Worm (Caenorhabditis elegans) whole organism, L4 larva: ENCODE measurements around the gene zag-1.
A peak's percentile ranks its signal among the peaks of the same experiment; 100 is the strongest.

Source experiments
- ZK546.5 ChIP-seq, 2 experiments: sonication (generic microtip); optimal IDR thresholded peaks; 2 replicates each; lab custom pipeline; 2017; ENCODE audit warnings: missing biosample characterization in 2 of 2, missing genetic modification characterization in 2 of 2
- mdl-1 ChIP-seq, 2 experiments: fragments of 150-350 bp in 1 of 2; sonication (generic microtip) in 1 of 2; optimal IDR thresholded peaks; 2 replicates each; lab custom pipeline; 2014 to 2017; ENCODE audit warnings: missing biosample characterization in 2 of 2, missing genetic modification characterization in 2 of 2
- nhr-237 ChIP-seq: sonication (generic microtip); optimal IDR thresholded peaks from 2 replicates; lab custom pipeline; 2017; ENCODE audit warnings: missing biosample characterization, missing genetic modification characterization
- nhr-42 ChIP-seq: fragments of 200-800 bp; sonication (Bioruptor generic); IDR thresholded peaks from 2 replicates; pipeline ENCODE4 v1.3.6; 2022; ENCODE audit warnings: missing genetic modification characterization, missing compliant biosample characterization
- pha-4 ChIP-seq, 2 experiments: fragments of 150-350 bp in 1 of 2; fragments of 200-800 bp in 1 of 2; sonication (Bioruptor generic) in 1 of 2; IDR thresholded peaks in 1 of 2; optimal IDR thresholded peaks in 1 of 2; 2 replicates each; pipeline versions ENCODE4 v1.3.6 to Lab custom; 2014 to 2022; ENCODE audit warnings: missing genetic modification characterization in 2 of 2, missing genetic modification reagents in 2 of 2, missing biosample characterization in 1 of 2, missing compliant biosample characterization in 1 of 2
- rbr-2 ChIP-seq: sonication (generic microtip); optimal IDR thresholded peaks from 2 replicates; lab custom pipeline; 2016; ENCODE audit warnings: missing genotype, missing genetic modification characterization, missing compliant biosample characterization
- snpc-4 ChIP-seq: fragments of 150-350 bp; optimal IDR thresholded peaks from 2 replicates; lab custom pipeline; 2014; ENCODE audit warnings: missing biosample characterization, missing genetic modification characterization
- unc-39 ChIP-seq: sonication (generic microtip); optimal IDR thresholded peaks from 2 replicates; lab custom pipeline; 2017; ENCODE audit warnings: missing biosample characterization, missing genetic modification characterization
- unc-62 ChIP-seq, 3 experiments: fragments of 150-350 bp in 1 of 3; sonication (generic microtip); optimal IDR thresholded peaks in 2 of 3; peaks in 1 of 3; 1 replicate in 1 of 3; 2 replicates in 2 of 3; lab custom pipeline; 2014 to 2017; ENCODE audit warnings: missing biosample characterization in 3 of 3, missing genetic modification characterization in 3 of 3, missing genetic modification reagents in 3 of 3, missing genotype in 1 of 3
- zfp-3 ChIP-seq: fragments of 200-800 bp; sonication (Bioruptor generic); conservative IDR thresholded peaks from 2 replicates; pipeline ENCODE4 v1.3.6; 2022; ENCODE audit warnings: missing genetic modification reagents, missing genetic modification characterization, missing compliant biosample characterization

DNA sequence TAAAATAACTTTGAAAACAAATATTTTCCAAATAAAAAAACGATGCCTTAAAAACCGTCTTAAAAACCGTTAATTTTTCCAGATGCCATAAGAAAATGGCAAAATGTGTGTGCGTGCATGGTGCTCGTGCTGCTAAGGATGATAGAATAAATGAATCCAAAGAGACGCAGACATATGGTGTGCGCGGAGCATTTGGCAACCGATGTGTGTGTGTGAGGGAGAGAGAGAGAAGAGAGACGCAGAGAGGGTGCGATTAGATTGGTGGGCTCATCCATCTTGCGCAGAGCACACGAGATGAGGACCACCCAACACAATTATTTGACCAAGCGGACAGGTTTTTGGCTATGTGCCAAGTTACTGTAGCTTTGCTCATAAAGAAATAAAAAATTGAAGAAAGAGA lies 30.9 kb upstream of the zag-1 start:
- TF ChIP-seq ZK546.5 (tag; optimal IDR thresholded peaks at IDR 0.05; lab: Kevin White, UChicago) (no peak), nhr-42 (GFP tag; lab: Robert Waterston, UW) (no peak), zfp-3 (no peak), nhr-237 (tag; lab: Kevin White, UChicago) (no peak), snpc-4 (no peak), unc-62 (GFP tag; optimal IDR thresholded peaks at IDR 0.05 in 1 of 2; lab: Kevin White, UChicago) (peak in 1 of 2 experiments; percentile 87), unc-62 (tag; optimal IDR thresholded peaks at IDR 0.05; lab: Kevin White, UChicago) (no peak), rbr-2 (tag; lab: Kevin White, UChicago) (peak; percentile 22), unc-39 (tag; lab: Kevin White, UChicago) (no peak), pha-4 (GFP tag; IDR thresholded peaks at IDR 0.05; lab: Robert Waterston, UW) (no peak), pha-4 (tag; optimal IDR thresholded peaks at IDR 0.05; lab: Kevin White, UChicago) (no peak), mdl-1 (tag; optimal IDR thresholded peaks at IDR 0.05; lab: Kevin White, UChicago) (peak; percentile 8 to 49)
